ENCODE assay signal across 1 fruit fly cellular context in the genomic region with DNA sequence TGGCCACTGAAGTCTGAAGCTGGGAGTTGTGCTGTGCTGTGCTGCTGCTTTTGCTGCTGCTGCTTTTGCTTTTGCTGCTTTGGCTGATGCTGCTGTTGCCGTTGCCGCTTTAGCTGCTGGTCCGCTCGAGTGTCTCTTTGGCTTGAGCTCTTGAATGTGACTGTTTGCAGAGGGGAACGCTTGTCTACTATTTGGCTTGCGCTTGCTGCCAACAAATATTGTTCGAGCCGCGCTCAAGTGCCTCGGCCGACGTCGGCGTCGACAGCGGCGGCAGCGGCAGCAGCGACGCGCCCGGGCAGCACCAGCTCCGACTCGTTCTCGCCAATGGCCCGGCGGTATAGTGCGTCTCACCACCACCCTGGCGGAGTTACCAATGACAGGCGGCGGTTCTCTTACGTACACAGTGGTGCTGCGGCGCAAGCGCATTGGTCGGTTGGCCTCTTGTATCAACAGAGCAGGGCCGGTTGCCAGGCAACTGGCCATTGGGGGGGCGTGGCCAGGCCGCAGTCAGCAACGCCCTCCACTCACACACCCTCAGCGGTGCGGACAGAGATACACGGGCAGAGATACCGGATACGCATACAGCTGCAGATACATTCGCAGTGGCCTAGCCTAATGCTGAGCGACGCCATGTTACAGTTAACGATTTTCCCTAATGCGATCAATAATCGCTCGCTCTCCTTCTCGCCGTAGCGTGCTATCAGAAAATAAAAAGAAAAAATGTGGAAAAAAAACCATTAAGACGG.
TF ChIP-seq lines count a peak whose summit lies in the region.

A gene (minus strand): TSS at position 189 of the 746 bp plus-strand sequence.

TF ChIP-seq in whole organism, embryonic, 481 proteins besides CTCF, POLR2A, EP300 and RAD21 (continued from another document and continues in another):
- TF ChIP-seq CG17385 (GFP tag; optimal IDR thresholded peaks at IDR 0.05; lab: Kevin White, UChicago) (peak; percentile 84), dmrt11E (tag; optimal IDR thresholded peaks at IDR 0.05; lab: Kevin White, UChicago) (peak; percentile 52), CG7786 (GFP tag; optimal IDR thresholded peaks at IDR 0.05; lab: Kevin White, UChicago) (peak; percentile 92), CG12071 (GFP tag; optimal IDR thresholded peaks at IDR 0.05; lab: Kevin White, UChicago) (peak; percentile 98), Sry-β (GFP tag; optimal IDR thresholded peaks at IDR 0.05; lab: Kevin White, UChicago) (peak; percentile 68), MESR4 (GFP tag; optimal IDR thresholded peaks at IDR 0.05; lab: Kevin White, UChicago) (peak; percentile 30), CG12155 (GFP tag; optimal IDR thresholded peaks at IDR 0.05; lab: Kevin White, UChicago) (peak; percentile 66), CG2199 (GFP tag; IDR thresholded peaks at IDR 0.05; lab: Robert Waterston, UW) (0 out of 3 replicates have a peak, but pooled peaks have one; percentile 33), CG14667 (GFP tag; IDR thresholded peaks at IDR 0.05; lab: Robert Waterston, UW) (0 out of 2 replicates have a peak, but pooled peaks have one; percentile 14), CG17612 (GFP tag; IDR thresholded peaks at IDR 0.05; lab: Robert Waterston, UW) (peak; percentile 15; the same call in 1 of the 2 replicates), crol (GFP tag; IDR thresholded peaks at IDR 0.05; lab: Robert Waterston, UW) (peak; percentile 49), pb (GFP tag; optimal IDR thresholded peaks at IDR 0.05; lab: Kevin White, UChicago) (peak; percentile 95), CG7928 (GFP tag; optimal IDR thresholded peaks at IDR 0.05; lab: Kevin White, UChicago) (peak; percentile 78), CG10654 (GFP tag; optimal IDR thresholded peaks at IDR 0.05; lab: Kevin White, UChicago) (peak; percentile 90), CG2202 (tag; optimal IDR thresholded peaks at IDR 0.05; lab: Kevin White, UChicago) (peak; percentile 88), croc (GFP tag; conservative IDR thresholded peaks at IDR 0.05; lab: Robert Waterston, UW) (no peak; the same call in 2 of the 3 replicates), Lpt (GFP tag; optimal IDR thresholded peaks at IDR 0.05; lab: Kevin White, UChicago) (no peak), CG7839 (tag; optimal IDR thresholded peaks at IDR 0.05; lab: Kevin White, UChicago) (peak; percentile 49), Ssrp (tag; optimal IDR thresholded peaks at IDR 0.05; lab: Kevin White, UChicago) (no peak), Camta (GFP tag; optimal IDR thresholded peaks at IDR 0.05; lab: Kevin White, UChicago) (peak; percentile 90), ac (GFP tag; optimal IDR thresholded peaks at IDR 0.05; lab: Kevin White, UChicago) (peak; percentile 84), danr (GFP tag; IDR thresholded peaks at IDR 0.05; lab: Robert Waterston, UW) (peak; percentile 62; the same call in 1 of the 2 replicates), CG9437 (GFP tag; optimal IDR thresholded peaks at IDR 0.05; lab: Kevin White, UChicago) (peak; percentile 42), Xrp1 (GFP tag; IDR thresholded peaks at IDR 0.05; lab: Robert Waterston, UW) (peak; percentile 87), CG17359 (tag; optimal IDR thresholded peaks at IDR 0.05; lab: Kevin White, UChicago) (peak; percentile 86), CG6791 (GFP tag; IDR thresholded peaks at IDR 0.05; lab: Robert Waterston, UW; ENCODE audit: partially characterized antibody) (no peak), CG15269 (tag; optimal IDR thresholded peaks at IDR 0.05; lab: Kevin White, UChicago) (peak; percentile 58), nom (GFP tag; optimal IDR thresholded peaks at IDR 0.05; lab: Kevin White, UChicago) (peak; percentile 76), dati (GFP tag; IDR thresholded peaks at IDR 0.05; lab: Robert Waterston, UW) (no peak), E2f2 (GFP tag; IDR thresholded peaks at IDR 0.05; lab: Robert Waterston, UW) (peak; percentile 72; the same call in 1 of the 2 replicates), vfl (GFP tag; optimal IDR thresholded peaks at IDR 0.05; lab: Kevin White, UChicago) (peak; percentile 83), CG9609 (GFP tag; optimal IDR thresholded peaks at IDR 0.05; lab: Kevin White, UChicago) (peak; percentile 74), Max (GFP tag; optimal IDR thresholded peaks at IDR 0.05; lab: Kevin White, UChicago) (peak; percentile 88), CG18764 (GFP tag; optimal IDR thresholded peaks at IDR 0.05; lab: Kevin White, UChicago) (peak; percentile 90), row (GFP tag; IDR thresholded peaks at IDR 0.05; lab: Robert Waterston, UW) (no peak; the same call in 2 of the 3 replicates), CG1832 (GFP tag; optimal IDR thresholded peaks at IDR 0.05; lab: Kevin White, UChicago) (peak; percentile 93), Dfd (GFP tag; optimal IDR thresholded peaks at IDR 0.05; lab: Kevin White, UChicago) (no peak), Poxn (GFP tag; IDR thresholded peaks at IDR 0.05; lab: Robert Waterston, UW) (peak; percentile 33; the same call in 1 of the 2 replicates), CG1024 (GFP tag; IDR thresholded peaks at IDR 0.05; lab: Robert Waterston, UW) (0 out of 2 replicates have a peak, but pooled peaks have one; percentile 41), CG10959 (GFP tag; IDR thresholded peaks at IDR 0.05; lab: Robert Waterston, UW) (0 out of 2 replicates have a peak, but pooled peaks have one; percentile 34), CG32767 (GFP tag; IDR thresholded peaks at IDR 0.05; lab: Robert Waterston, UW) (peak; percentile 88), Abd-B (GFP tag; optimal IDR thresholded peaks at IDR 0.05; lab: Kevin White, UChicago) (no peak), BtbVII (GFP tag; optimal IDR thresholded peaks at IDR 0.05; lab: Kevin White, UChicago) (peak; percentile 97), trem (tag; optimal IDR thresholded peaks at IDR 0.05; lab: Kevin White, UChicago) (peak; percentile 34), vnd (GFP tag; IDR thresholded peaks at IDR 0.05; lab: Robert Waterston, UW; ENCODE audit: partially characterized antibody) (no peak), crc (GFP tag; optimal IDR thresholded peaks at IDR 0.05; lab: Kevin White, UChicago) (peak; percentile 86), CG7556 (GFP tag; optimal IDR thresholded peaks at IDR 0.05; lab: Kevin White, UChicago) (peak; percentile 93), chinmo (GFP tag; IDR thresholded peaks at IDR 0.05; lab: Robert Waterston, UW; ENCODE audit: partially characterized antibody) (peak; percentile 83; the same call in 2 of the 4 replicates), pita (GFP tag; optimal IDR thresholded peaks at IDR 0.05; lab: Kevin White, UChicago) (no peak), Kr (GFP tag; optimal IDR thresholded peaks at IDR 0.05; lab: Kevin White, UChicago) (peak; percentile 98), fd102C (GFP tag; optimal IDR thresholded peaks at IDR 0.05; lab: Kevin White, UChicago) (peak; percentile 90), Ravus (GFP tag; IDR thresholded peaks at IDR 0.05; lab: Robert Waterston, UW) (no peak), fd3F (GFP tag; optimal IDR thresholded peaks at IDR 0.05; lab: Kevin White, UChicago) (peak; percentile 61), CG3065 (GFP tag; optimal IDR thresholded peaks at IDR 0.05; lab: Kevin White, UChicago) (peak; percentile 90), CG13624 (GFP tag; optimal IDR thresholded peaks at IDR 0.05; lab: Kevin White, UChicago) (peak; percentile 88), CG1529 (GFP tag; optimal IDR thresholded peaks at IDR 0.05; lab: Kevin White, UChicago) (peak; percentile 92), Mes4 (GFP tag; optimal IDR thresholded peaks at IDR 0.05; lab: Kevin White, UChicago) (peak; percentile 89), tgo (GFP tag; IDR thresholded peaks at IDR 0.05; lab: Robert Waterston, UW) (no peak; the same call in 2 of the 3 replicates), CG5180 (GFP tag; optimal IDR thresholded peaks at IDR 0.05; lab: Kevin White, UChicago) (peak; percentile 93), tna (GFP tag; IDR thresholded peaks at IDR 0.05; lab: Robert Waterston, UW; ENCODE audit: partially characterized antibody) (no peak), HmgD (GFP tag; optimal IDR thresholded peaks at IDR 0.05; lab: Kevin White, UChicago) (peak; percentile 60), CG34422 (GFP tag; IDR thresholded peaks at IDR 0.05; lab: Robert Waterston, UW) (peak; percentile 50; the same call in 1 of the 3 replicates), CG5953 (GFP tag; IDR thresholded peaks at IDR 0.05; lab: Robert Waterston, UW) (peak; percentile 75), tup (GFP tag; optimal IDR thresholded peaks at IDR 0.05; lab: Kevin White, UChicago) (peak; percentile 96), Sox102F (GFP tag; optimal IDR thresholded peaks at IDR 0.05; lab: Kevin White, UChicago) (peak; percentile 56), hkb (optimal IDR thresholded peaks at IDR 0.05; lab: Kevin White, UChicago) (no peak), hkb (GFP tag; IDR thresholded peaks at IDR 0.05; lab: Robert Waterston, UW) (peak; percentile 96), jing (GFP tag; optimal IDR thresholded peaks at IDR 0.05; lab: Kevin White, UChicago) (peak; percentile 67), Sry-δ (GFP tag; optimal IDR thresholded peaks at IDR 0.05; lab: Kevin White, UChicago) (peak; percentile 67), slbo (GFP tag; IDR thresholded peaks at IDR 0.05; lab: Robert Waterston, UW) (peak; percentile 56), CG12219 (GFP tag; optimal IDR thresholded peaks at IDR 0.05; lab: Kevin White, UChicago) (peak; percentile 85), CG1603 (tag; optimal IDR thresholded peaks at IDR 0.05; lab: Kevin White, UChicago) (peak; percentile 73), gce (GFP tag; IDR thresholded peaks at IDR 0.05; lab: Robert Waterston, UW) (peak; percentile 67), CG3838 (GFP tag; optimal IDR thresholded peaks at IDR 0.05; lab: Kevin White, UChicago) (peak; percentile 88), phol (tag; optimal IDR thresholded peaks at IDR 0.05; lab: Kevin White, UChicago) (peak; percentile 45), nerfin-2 (GFP tag; IDR thresholded peaks at IDR 0.05; lab: Robert Waterston, UW; ENCODE audit: partially characterized antibody) (0 out of 2 replicates have a peak, but pooled peaks have one; percentile 22), crp (GFP tag; optimal IDR thresholded peaks at IDR 0.05; lab: Kevin White, UChicago) (peak in 1 of 2 experiments; percentile 61), CG1792 (GFP tag; optimal IDR thresholded peaks at IDR 0.05; lab: Kevin White, UChicago) (peak; percentile 96), Med (GFP tag; lab: Kevin White, UChicago) (peak; percentile 99), wor (GFP tag; IDR thresholded peaks at IDR 0.05; lab: Robert Waterston, UW) (no peak), unpg (GFP tag; optimal IDR thresholded peaks at IDR 0.05; lab: Kevin White, UChicago) (peak; percentile 72), kni (GFP tag; optimal IDR thresholded peaks at IDR 0.05; lab: Kevin White, UChicago) (peak; percentile 100), CG15479 (GFP tag; optimal IDR thresholded peaks at IDR 0.05; lab: Kevin White, UChicago) (peak; percentile 40), NFAT (GFP tag; IDR thresholded peaks at IDR 0.05; lab: Robert Waterston, UW) (peak; percentile 55), abd-A (tag; optimal IDR thresholded peaks at IDR 0.05; lab: Kevin White, UChicago) (peak; percentile 85), ash1 (GFP tag; optimal IDR thresholded peaks at IDR 0.05; lab: Kevin White, UChicago) (peak; percentile 99), Hr78 (GFP tag; optimal IDR thresholded peaks at IDR 0.05; lab: Kevin White, UChicago) (peak in 1 of 2 experiments; percentile 17), fu2 (GFP tag; optimal IDR thresholded peaks at IDR 0.05; lab: Kevin White, UChicago) (peak; percentile 69), YL-1 (GFP tag; optimal IDR thresholded peaks at IDR 0.05; lab: Kevin White, UChicago) (peak; percentile 94), Antp (GFP tag; optimal IDR thresholded peaks at IDR 0.05; lab: Kevin White, UChicago) (peak; percentile 88), mam (GFP tag; optimal IDR thresholded peaks at IDR 0.05; lab: Kevin White, UChicago) (peak; percentile 83), Doc3 (GFP tag; IDR thresholded peaks at IDR 0.05; lab: Robert Waterston, UW; ENCODE audit: partially characterized antibody) (peak; percentile 16; the same call in 1 of the 3 replicates), CG14965 (GFP tag; optimal IDR thresholded peaks at IDR 0.05; lab: Kevin White, UChicago; ENCODE audit: borderline replicate concordance) (peak; percentile 82), pros (GFP tag; optimal IDR thresholded peaks at IDR 0.05; lab: Kevin White, UChicago) (peak; percentile 34), Rx (GFP tag; IDR thresholded peaks at IDR 0.05; lab: Robert Waterston, UW) (no peak), pan (optimal IDR thresholded peaks at IDR 0.05; lab: Kevin White, UChicago) (no peak), pan (GFP tag; optimal IDR thresholded peaks at IDR 0.05 in 1 of 2, IDR thresholded peaks at IDR 0.05 in 1 of 2) (peak in 1 of 2 experiments; percentile 77), cad (GFP tag; optimal IDR thresholded peaks at IDR 0.05; lab: Kevin White, UChicago) (no peak), dpn (GFP tag; optimal IDR thresholded peaks at IDR 0.05; lab: Kevin White, UChicago) (peak; percentile 72 to 91), CG3281 (GFP tag; optimal IDR thresholded peaks at IDR 0.05; lab: Kevin White, UChicago) (peak; percentile 97), bowl (GFP tag; IDR thresholded peaks at IDR 0.05; lab: Robert Waterston, UW) (no peak), bbx (GFP tag; IDR thresholded peaks at IDR 0.05; lab: Robert Waterston, UW; ENCODE audit: partially characterized antibody) (no peak), CG1602 (GFP tag; optimal IDR thresholded peaks at IDR 0.05; lab: Kevin White, UChicago) (peak; percentile 65), gcm2 (GFP tag; optimal IDR thresholded peaks at IDR 0.05; lab: Kevin White, UChicago) (peak; percentile 12), tx (GFP tag; optimal IDR thresholded peaks at IDR 0.05; lab: Kevin White, UChicago) (peak; percentile 78), CG10543 (GFP tag; optimal IDR thresholded peaks at IDR 0.05; lab: Kevin White, UChicago) (peak; percentile 99), HLH4C (GFP tag; IDR thresholded peaks at IDR 0.05; lab: Robert Waterston, UW; ENCODE audit: partially characterized antibody) (no peak), bsh (GFP tag; optimal IDR thresholded peaks at IDR 0.05; lab: Kevin White, UChicago) (peak; percentile 16 to 74), sima (GFP tag; optimal IDR thresholded peaks at IDR 0.05; lab: Kevin White, UChicago) (peak; percentile 58), Bteb2 (GFP tag; optimal IDR thresholded peaks at IDR 0.05; lab: Kevin White, UChicago) (peak; percentile 79), ap (GFP tag; IDR thresholded peaks at IDR 0.05; lab: Robert Waterston, UW) (peak; percentile 42; the same call in 1 of the 2 replicates), vvl (GFP tag; IDR thresholded peaks at IDR 0.05; lab: Robert Waterston, UW) (peak; percentile 84), pfk (GFP tag; optimal IDR thresholded peaks at IDR 0.05; lab: Kevin White, UChicago) (peak; percentile 88), nmo (GFP tag; optimal IDR thresholded peaks at IDR 0.05; lab: Kevin White, UChicago) (peak; percentile 25), Myb (GFP tag; optimal IDR thresholded peaks at IDR 0.05; lab: Kevin White, UChicago) (peak; percentile 77), cg (GFP tag; optimal IDR thresholded peaks at IDR 0.05; lab: Kevin White, UChicago) (peak; percentile 98), PHDP (tag; optimal IDR thresholded peaks at IDR 0.05; lab: Kevin White, UChicago) (peak; percentile 81)
